Fruit fly (Drosophila melanogaster) whole organism, embryonic: Measurements from ENCODE around the gene CG7512.
A peak's percentile ranks its signal among the peaks of the same experiment; 100 is the strongest.

Experiments
- Blimp-1 ChIP-seq: fragments of 200-800 bp; sonication (Bioruptor generic); optimal IDR thresholded peaks from 3 replicates; lab custom pipeline; 2018; ENCODE audit warnings: missing biosample characterization, missing genetic modification characterization, mild to moderate bottlenecking, moderate library complexity, missing genetic modification reagents
- CG10209 ChIP-seq: fragments of 200-800 bp; sonication (Bioruptor generic); optimal IDR thresholded peaks from 3 replicates; lab custom pipeline; 2017; ENCODE audit warnings: missing biosample characterization, mild to moderate bottlenecking, missing genetic modification characterization, missing genetic modification reagents
- CG10565 ChIP-seq: fragments of 200-800 bp; sonication (Bioruptor generic); optimal IDR thresholded peaks from 3 replicates; lab custom pipeline; 2016; ENCODE audit warnings: missing biosample characterization, mild to moderate bottlenecking, missing genetic modification characterization
- CG10979 ChIP-seq: fragments of 200-800 bp; sonication (Bioruptor generic); optimal IDR thresholded peaks from 2 replicates; lab custom pipeline; 2018; ENCODE audit warnings: missing biosample characterization, mild to moderate bottlenecking, missing genetic modification characterization, moderate library complexity
- CG12659 ChIP-seq: fragments of 200-800 bp; sonication (Bioruptor generic); optimal IDR thresholded peaks from 3 replicates; lab custom pipeline; 2017; ENCODE audit warnings: mild to moderate bottlenecking, missing biosample characterization, missing genetic modification reagents, missing genetic modification characterization
- CG12942 ChIP-seq: fragments of 200-800 bp; sonication (Bioruptor generic); optimal IDR thresholded peaks from 3 replicates; lab custom pipeline; 2016; ENCODE audit warnings: missing biosample characterization, missing genetic modification characterization
- CG13123 ChIP-seq: fragments of 200-800 bp; sonication (Bioruptor generic); optimal IDR thresholded peaks from 2 replicates; lab custom pipeline; 2016; ENCODE audit warnings: missing biosample characterization, missing genetic modification characterization
- CG14860 ChIP-seq: fragments of 200-800 bp; sonication (Bioruptor generic); IDR thresholded peaks from 3 replicates; pipeline ENCODE4 v1.3.6; 2022; ENCODE audit warnings: missing biosample characterization, missing genetic modification characterization; ENCODE audit not compliant: partially characterized antibody
- CG15696 ChIP-seq: fragments of 200-800 bp; sonication (Bioruptor generic); optimal IDR thresholded peaks from 2 replicates; lab custom pipeline; 2019; ENCODE audit warnings: missing biosample characterization, mild to moderate bottlenecking, missing genetic modification characterization, moderate library complexity
- CG17802 ChIP-seq: fragments of 200-800 bp; sonication (Bioruptor generic); optimal IDR thresholded peaks from 2 replicates; lab custom pipeline; 2018; ENCODE audit warnings: missing biosample characterization, mild to moderate bottlenecking, missing genetic modification characterization, moderate library complexity
- CG18262 ChIP-seq: fragments of 200-800 bp; optimal IDR thresholded peaks from 3 replicates; lab custom pipeline; 2019; ENCODE audit warnings: missing biosample characterization, mild to moderate bottlenecking, missing genetic modification characterization, moderate library complexity
- CG2712 ChIP-seq: fragments of 200-800 bp; optimal IDR thresholded peaks from 3 replicates; lab custom pipeline; 2019; ENCODE audit warnings: missing biosample characterization, mild to moderate bottlenecking, missing genetic modification characterization, moderate library complexity
- CG30403 ChIP-seq: fragments of 200-800 bp; sonication (Bioruptor generic); optimal IDR thresholded peaks from 3 replicates; lab custom pipeline; 2016; ENCODE audit warnings: missing biosample characterization, missing genetic modification characterization
- CG31388 ChIP-seq: fragments of 200-800 bp; sonication (Bioruptor generic); optimal IDR thresholded peaks from 2 replicates; lab custom pipeline; 2016; ENCODE audit warnings: missing biosample characterization, missing genetic modification characterization
- CG31441 ChIP-seq: fragments of 200-800 bp; sonication (Bioruptor generic); IDR thresholded peaks from 2 replicates; pipeline ENCODE4 v1.3.6; 2022; ENCODE audit warnings: missing biosample characterization, missing genetic modification characterization
- CG32772 ChIP-seq: fragments of 200-800 bp; sonication (Bioruptor generic); IDR thresholded peaks from 2 replicates; pipeline ENCODE4 v1.3.6; 2022; ENCODE audit warnings: missing biosample characterization, missing genetic modification characterization
- CG34422 ChIP-seq: fragments of 200-800 bp; sonication (Bioruptor generic); IDR thresholded peaks from 3 replicates; pipeline ENCODE4 v1.3.6; 2022; ENCODE audit warnings: missing biosample characterization, missing genetic modification characterization
- CG8388 ChIP-seq: fragments of 200-800 bp; sonication (Bioruptor generic); optimal IDR thresholded peaks from 2 replicates; lab custom pipeline; 2019; ENCODE audit warnings: missing biosample characterization, mild to moderate bottlenecking, missing genetic modification characterization, moderate library complexity
- CG8924 ChIP-seq: fragments of 200-800 bp; optimal IDR thresholded peaks from 3 replicates; lab custom pipeline; 2019; ENCODE audit warnings: missing biosample characterization, mild to moderate bottlenecking, missing genetic modification characterization, moderate library complexity
- CG9797 ChIP-seq: fragments of 200-800 bp; sonication (Bioruptor generic); optimal IDR thresholded peaks from 3 replicates; lab custom pipeline; 2018; ENCODE audit warnings: missing biosample characterization, mild to moderate bottlenecking, missing genetic modification characterization
- D ChIP-seq, 2 experiments: fragments of 200-800 bp in 1 of 2; fragments of >200 bp in 1 of 2; sonication (Bioruptor generic) in 1 of 2; optimal IDR thresholded peaks; 2 replicates in 1 of 2; 3 replicates in 1 of 2; lab custom pipeline; 2017; ENCODE audit warnings: mild to moderate bottlenecking in 1 of 2, missing biosample characterization in 1 of 2, missing genetic modification characterization in 1 of 2, missing genetic modification reagents in 1 of 2
- Fer3 ChIP-seq: fragments of 200-800 bp; sonication (Bioruptor generic); optimal IDR thresholded peaks from 2 replicates; lab custom pipeline; 2018; ENCODE audit warnings: missing biosample characterization, mild to moderate bottlenecking, missing genetic modification characterization, moderate library complexity
- HmgD ChIP-seq: fragments of 200-800 bp; sonication (Bioruptor generic); optimal IDR thresholded peaks from 3 replicates; lab custom pipeline; 2016; ENCODE audit warnings: missing biosample characterization, missing genetic modification characterization
- Hmx ChIP-seq: fragments of 200-800 bp; sonication (Bioruptor generic); optimal IDR thresholded peaks from 2 replicates; lab custom pipeline; 2016; ENCODE audit warnings: missing biosample characterization, missing genetic modification characterization
- NK7.1 ChIP-seq: fragments of 200-800 bp; sonication (Bioruptor generic); optimal IDR thresholded peaks from 3 replicates; lab custom pipeline; 2016; ENCODE audit warnings: missing biosample characterization, missing genetic modification characterization
- Sox102F ChIP-seq: fragments of 200-800 bp; sonication (Bioruptor generic); optimal IDR thresholded peaks from 2 replicates; lab custom pipeline; 2018; ENCODE audit warnings: missing biosample characterization, mild to moderate bottlenecking, missing genetic modification characterization, moderate library complexity
- Usf ChIP-seq: fragments of 200-800 bp; sonication (Bioruptor generic); optimal IDR thresholded peaks from 2 replicates; lab custom pipeline; 2017; ENCODE audit warnings: missing genotype, missing biosample characterization, missing genetic modification characterization
- Xbp1 ChIP-seq: fragments of 200-800 bp; sonication (Bioruptor generic); optimal IDR thresholded peaks from 3 replicates; lab custom pipeline; 2016; ENCODE audit warnings: missing biosample characterization, mild to moderate bottlenecking, missing genetic modification characterization
- ase ChIP-seq: fragments of 200-800 bp; sonication (Bioruptor generic); IDR thresholded peaks from 3 replicates; pipeline ENCODE4 v1.3.6; 2022; ENCODE audit warnings: missing biosample characterization, missing genetic modification characterization
- caup ChIP-seq: fragments of 200-800 bp; sonication (Bioruptor generic); optimal IDR thresholded peaks from 3 replicates; lab custom pipeline; 2017; ENCODE audit warnings: missing biosample characterization, mild to moderate bottlenecking, missing genetic modification characterization, moderate library complexity; ENCODE audit not compliant: severe bottlenecking
- chn ChIP-seq: fragments of 200-800 bp; sonication (Bioruptor generic); optimal IDR thresholded peaks from 2 replicates; lab custom pipeline; 2016; ENCODE audit warnings: missing biosample characterization, missing genetic modification characterization
- disco-r ChIP-seq: fragments of 200-800 bp; sonication (Bioruptor generic); optimal IDR thresholded peaks from 2 replicates; lab custom pipeline; 2016; ENCODE audit warnings: missing biosample characterization, missing genetic modification characterization
- dysf ChIP-seq: fragments of 200-800 bp; sonication (Bioruptor generic); IDR thresholded peaks from 3 replicates; pipeline ENCODE4 v1.3.6; 2022; ENCODE audit warnings: missing biosample characterization, missing genetic modification characterization
- esg ChIP-seq: fragments of 200-800 bp; sonication (Bioruptor generic); conservative IDR thresholded peaks from 2 replicates; pipeline ENCODE4 v1.3.6; 2022; ENCODE audit warnings: missing biosample characterization, missing genetic modification characterization
- eve ChIP-seq, 2 experiments: fragments of >200 bp; optimal IDR thresholded peaks; 2 replicates each; lab custom pipeline; 2017; ENCODE audit warnings: missing biosample characterization in 2 of 2, missing genetic modification characterization in 2 of 2
- lilli ChIP-seq: fragments of 200-800 bp; sonication (Bioruptor generic); optimal IDR thresholded peaks from 3 replicates; lab custom pipeline; 2016; ENCODE audit warnings: missing biosample characterization, missing genetic modification characterization
- lola ChIP-seq, 3 experiments: fragments of >200 bp in 2 of 3; fragments of 200-800 bp in 1 of 3; sonication (Bioruptor generic) in 1 of 3; optimal IDR thresholded peaks; 2 replicates each; lab custom pipeline; 2017 to 2019; ENCODE audit warnings: missing biosample characterization in 3 of 3, missing genetic modification characterization in 3 of 3, mild to moderate bottlenecking in 1 of 3, moderate library complexity in 1 of 3
- maf-S ChIP-seq: fragments of 200-800 bp; sonication (Bioruptor generic); optimal IDR thresholded peaks from 2 replicates; lab custom pipeline; 2016; ENCODE audit warnings: missing biosample characterization, missing genetic modification characterization
- mld ChIP-seq: fragments of 200-800 bp; sonication (Bioruptor generic); IDR thresholded peaks from 3 replicates; pipeline ENCODE4 v1.3.6; 2022; ENCODE audit warnings: missing biosample characterization, missing genetic modification characterization; ENCODE audit not compliant: partially characterized antibody
- pnt ChIP-seq: fragments of 200-800 bp; sonication (Bioruptor generic); optimal IDR thresholded peaks from 3 replicates; lab custom pipeline; 2016; ENCODE audit warnings: missing biosample characterization, missing genetic modification characterization
- psq ChIP-seq: fragments of 200-800 bp; sonication (Bioruptor generic); optimal IDR thresholded peaks from 2 replicates; lab custom pipeline; 2017; ENCODE audit warnings: missing biosample characterization, missing genetic modification characterization
- pum ChIP-seq: fragments of 200-800 bp; sonication (Bioruptor generic); optimal IDR thresholded peaks from 2 replicates; lab custom pipeline; 2016; ENCODE audit warnings: missing biosample characterization, missing genetic modification characterization
- ranshi ChIP-seq: fragments of 200-800 bp; sonication (Bioruptor generic); IDR thresholded peaks from 2 replicates; pipeline ENCODE4 v1.3.6; 2022; ENCODE audit warnings: missing biosample characterization, missing genetic modification characterization
- tap ChIP-seq: fragments of 200-800 bp; optimal IDR thresholded peaks from 3 replicates; lab custom pipeline; 2019; ENCODE audit warnings: missing biosample characterization, mild to moderate bottlenecking, missing genetic modification characterization, moderate library complexity
- tgo ChIP-seq: fragments of 200-800 bp; sonication (Bioruptor generic); IDR thresholded peaks from 3 replicates; pipeline ENCODE4 v1.3.6; 2022; ENCODE audit warnings: missing biosample characterization, missing genetic modification characterization
- tin ChIP-seq: fragments of 200-800 bp; sonication (Bioruptor generic); optimal IDR thresholded peaks from 3 replicates; lab custom pipeline; 2016; ENCODE audit warnings: missing biosample characterization, missing genetic modification characterization
- tll ChIP-seq, 2 experiments: fragments of 200-800 bp in 1 of 2; fragments of >200 bp in 1 of 2; sonication (Bioruptor generic) in 1 of 2; optimal IDR thresholded peaks; 2 replicates each; lab custom pipeline; 2017 to 2019; ENCODE audit warnings: missing biosample characterization in 2 of 2, missing genetic modification characterization in 2 of 2, mild to moderate bottlenecking in 1 of 2, moderate library complexity in 1 of 2
- toy ChIP-seq: fragments of 200-800 bp; sonication (Bioruptor generic); IDR thresholded peaks from 2 replicates; pipeline ENCODE4 v1.3.6; 2022; ENCODE audit warnings: missing biosample characterization, missing genetic modification characterization
- unpg ChIP-seq: fragments of 200-800 bp; sonication (Bioruptor generic); optimal IDR thresholded peaks from 3 replicates; lab custom pipeline; 2018; ENCODE audit warnings: missing biosample characterization, mild to moderate bottlenecking, missing genetic modification characterization, moderate library complexity

Gene CG7512

DNA sequence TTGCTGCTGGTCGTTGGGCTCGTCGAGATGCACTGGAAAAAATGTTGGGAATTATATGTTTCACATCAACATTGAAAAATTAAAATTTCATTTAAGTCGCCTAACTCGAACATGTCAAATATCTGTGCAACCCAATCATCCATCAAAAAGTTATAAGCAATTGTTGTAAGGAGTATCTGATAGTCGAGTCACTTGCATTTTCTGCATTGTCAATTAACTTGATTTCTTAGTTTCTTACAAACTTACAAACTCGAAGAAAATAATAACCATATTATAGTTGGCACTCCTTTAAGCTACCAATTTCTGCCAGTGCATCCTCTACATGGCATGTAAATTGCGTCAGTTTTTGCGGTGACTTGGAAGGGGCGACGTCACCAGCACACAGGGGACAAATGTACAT is 30.4 kb upstream of the CG7512 start (continued):
- TF ChIP-seq CG10979 (tag; lab: Kevin White, UChicago) (peak; percentile 65), tgo (peak; percentile 18; the same call in 1 of the 3 replicates), CG12659 (GFP tag; lab: Kevin White, UChicago) (peak; percentile 1), CG17802 (tag; lab: Kevin White, UChicago) (peak; percentile 12), unpg (GFP tag; lab: Kevin White, UChicago) (peak; percentile 44), CG31388 (no peak), pum (GFP tag; lab: Kevin White, UChicago) (peak; percentile 33), esg (GFP tag; lab: Robert Waterston, UW) (0 out of 2 replicates have a peak, but pooled peaks have one; percentile 36), Hmx (GFP tag; lab: Kevin White, UChicago) (no peak), CG32772 (GFP tag; lab: Robert Waterston, UW) (peak; percentile 37), lilli (GFP tag; lab: Kevin White, UChicago) (peak; percentile 30), CG2712 (tag; lab: Kevin White, UChicago) (peak; percentile 68), CG14860 (GFP tag; lab: Robert Waterston, UW) (no peak; the same call in 2 of the 3 replicates), Xbp1 (GFP tag; lab: Kevin White, UChicago) (peak; percentile 31), NK7.1 (GFP tag; lab: Kevin White, UChicago) (no peak), CG10209 (peak; percentile 18), tin (GFP tag; lab: Kevin White, UChicago) (peak; percentile 35), Usf (peak; percentile 18), chn (GFP tag; lab: Kevin White, UChicago) (peak; percentile 53), CG9797 (no peak), toy (no peak), mld (GFP tag; lab: Robert Waterston, UW) (0 out of 3 replicates have a peak, but pooled peaks have one; percentile 26), CG18262 (tag; lab: Kevin White, UChicago) (peak; percentile 70), CG15696 (tag; lab: Kevin White, UChicago) (no peak), CG8924 (tag; lab: Kevin White, UChicago) (peak; percentile 45), pnt (peak; percentile 37), CG13123 (GFP tag; lab: Kevin White, UChicago) (no peak), eve (GFP tag; optimal IDR thresholded peaks at IDR 0.05; lab: Kevin White, UChicago) (peak in 1 of 2 experiments; percentile 67), CG12942 (GFP tag; lab: Kevin White, UChicago) (peak; percentile 22), ranshi (peak; percentile 4; the same call in 1 of the 2 replicates), tll (GFP tag; optimal IDR thresholded peaks at IDR 0.05; lab: Kevin White, UChicago) (no peak), CG8388 (GFP tag; lab: Kevin White, UChicago) (peak; percentile 45), HmgD (GFP tag; lab: Kevin White, UChicago) (no peak), ase (GFP tag; lab: Robert Waterston, UW) (no peak), lola (GFP tag; optimal IDR thresholded peaks at IDR 0.05; lab: Kevin White, UChicago) (peak in 1 of 3 experiments; percentile 29), dysf (GFP tag; lab: Robert Waterston, UW) (no peak; the same call in 2 of the 3 replicates), tap (tag; lab: Kevin White, UChicago) (peak; percentile 14), CG10565 (GFP tag; lab: Kevin White, UChicago) (no peak), CG31441 (GFP tag; lab: Robert Waterston, UW) (peak; percentile 73), disco-r (no peak), caup (GFP tag; lab: Kevin White, UChicago) (peak; percentile 11), Fer3 (tag; lab: Kevin White, UChicago) (peak; percentile 2), D (optimal IDR thresholded peaks at IDR 0.05; lab: Kevin White, UChicago) (no peak), D (GFP tag; optimal IDR thresholded peaks at IDR 0.05; lab: Kevin White, UChicago) (peak; percentile 63), Sox102F (GFP tag; lab: Kevin White, UChicago) (peak; percentile 63), maf-S (peak; percentile 21), CG30403 (peak; percentile 57), psq (GFP tag; lab: Kevin White, UChicago) (no peak), CG34422 (GFP tag; lab: Robert Waterston, UW) (0 out of 3 replicates have a peak, but pooled peaks have one; percentile 32), Blimp-1 (GFP tag; lab: Kevin White, UChicago) (peak; percentile 52)
